Worm (Caenorhabditis elegans): ENCODE data around the gene dnj-1.

DNA sequence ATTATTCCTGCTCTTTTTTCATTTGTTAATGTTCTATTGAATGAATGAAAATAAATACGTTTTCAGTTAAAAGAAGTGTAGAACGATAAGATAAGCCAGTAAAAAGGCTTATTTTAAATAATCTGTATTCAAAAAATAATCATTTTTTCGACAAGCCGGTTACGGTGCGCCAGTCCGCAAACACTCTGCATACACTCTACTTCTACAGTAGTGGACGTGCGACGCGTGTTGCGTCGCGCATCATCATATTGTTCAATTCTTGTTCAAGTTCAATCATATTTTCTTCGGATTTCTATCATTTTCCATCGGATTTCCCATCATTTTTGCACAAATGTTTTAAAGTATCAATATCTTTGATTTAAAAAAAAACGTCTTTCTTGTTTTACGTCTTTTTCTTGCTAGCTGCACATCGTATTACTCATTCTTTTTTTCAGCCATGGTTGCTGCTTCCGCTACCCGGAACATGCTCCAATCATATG, 21.1 kb downstream of the dnj-1 start, which contains the start of gene B0035.18:
- no peak for TF ChIP-seq ZK546.5 (tag; optimal IDR thresholded peaks at IDR 0.05)
- TF ChIP-seq fos-1 (tag; optimal IDR thresholded peaks at IDR 0.05): no peak
- TF ChIP-seq blmp-1 (tag; optimal IDR thresholded peaks at IDR 0.05; ENCODE audit: insufficient read depth): no peak
- TF ChIP-seq nhr-11 (tag; optimal IDR thresholded peaks at IDR 0.05): no peak

Measured in whole organism, L2 larva.